Worm (Caenorhabditis elegans): ENCODE measurements around the gene tbb-6.

ce11 chrV:12294091-12294490 lies 32.8 kb downstream of the tbb-6 start:
- TF ChIP-seq nhr-12 (tag; optimal IDR thresholded peaks at IDR 0.05) (no peak), elt-3 (tag; optimal IDR thresholded peaks at IDR 0.05) (no peak), egl-27 (tag; optimal IDR thresholded peaks at IDR 0.05) (peak; percentile 22), nhr-237 (tag; optimal IDR thresholded peaks at IDR 0.05) (no peak), C34F6.9 (tag; optimal IDR thresholded peaks at IDR 0.05) (no peak), mdl-1 (tag; optimal IDR thresholded peaks at IDR 0.05) (no peak)
